Worm (Caenorhabditis elegans) whole organism, early embryonic: Measurements from ENCODE around the gene lntl-1.

ENCODE experiments used
- B0310.2 ChIP-seq: sonication (generic microtip); optimal IDR thresholded peaks from 2 replicates; lab custom pipeline; 2016; ENCODE audit warnings: mild to moderate bottlenecking, missing genetic modification characterization, missing compliant biosample characterization
- F13C5.2 ChIP-seq: sonication (generic microtip); optimal IDR thresholded peaks from 2 replicates; lab custom pipeline; 2017; ENCODE audit warnings: mild to moderate bottlenecking, missing genetic modification characterization, inconsistent platforms, missing compliant biosample characterization
- aly-1 ChIP-seq: sonication (generic microtip); optimal IDR thresholded peaks from 2 replicates; lab custom pipeline; 2016; ENCODE audit warnings: missing genetic modification characterization, missing compliant biosample characterization
- ama-1 ChIP-seq: fragments of 150-350 bp; optimal IDR thresholded peaks from 2 replicates; lab custom pipeline; 2014
- ceh-13 ChIP-seq: fragments of 200-800 bp; sonication (Bioruptor generic); optimal IDR thresholded peaks from 2 replicates; lab custom pipeline; 2018; ENCODE audit warnings: mild to moderate bottlenecking, missing genetic modification characterization, missing compliant biosample characterization
- ceh-36 ChIP-seq: sonication (generic microtip); optimal IDR thresholded peaks from 2 replicates; lab custom pipeline; 2016; ENCODE audit warnings: missing genetic modification characterization, inconsistent platforms, missing compliant biosample characterization
- ets-7 ChIP-seq: sonication (generic microtip); optimal IDR thresholded peaks from 2 replicates; lab custom pipeline; 2016; ENCODE audit warnings: missing genotype, missing genetic modification characterization, missing compliant biosample characterization
- flt-1 ChIP-seq: fragments of 200-800 bp; sonication (Bioruptor generic); IDR thresholded peaks from 2 replicates; pipeline ENCODE4 v1.3.6; 2022; ENCODE audit warnings: missing genetic modification characterization, missing compliant biosample characterization
- hmbx-1 ChIP-seq: sonication (generic microtip); optimal IDR thresholded peaks from 2 replicates; lab custom pipeline; 2016; ENCODE audit warnings: mild to moderate bottlenecking, missing genetic modification characterization, missing compliant biosample characterization
- hmg-4 ChIP-seq: fragments of 200-800 bp; sonication (Bioruptor generic); optimal IDR thresholded peaks from 2 replicates; lab custom pipeline; 2018; ENCODE audit warnings: mild to moderate bottlenecking, missing genetic modification characterization, missing compliant biosample characterization
- hnd-1 ChIP-seq: sonication (generic microtip); optimal IDR thresholded peaks from 2 replicates; lab custom pipeline; 2016; ENCODE audit warnings: missing genetic modification characterization, missing compliant biosample characterization
- pes-1 ChIP-seq: fragments of 200-800 bp; sonication (Bioruptor generic); IDR thresholded peaks from 2 replicates; pipeline ENCODE4 v1.3.6; 2022; ENCODE audit warnings: missing genetic modification reagents, missing genetic modification characterization, missing compliant biosample characterization
- scrt-1 ChIP-seq: fragments of 200-800 bp; sonication (Bioruptor generic); IDR thresholded peaks from 2 replicates; pipeline ENCODE4 v1.3.6; 2022; ENCODE audit warnings: missing genetic modification characterization, missing compliant biosample characterization
- sea-1 ChIP-seq: fragments of 200-800 bp; sonication (Bioruptor generic); conservative IDR thresholded peaks from 2 replicates; pipeline ENCODE4 v1.3.6; 2022; ENCODE audit warnings: missing genetic modification characterization, missing compliant biosample characterization
- tbx-11 ChIP-seq: fragments of 200-800 bp; sonication (Bioruptor generic); IDR thresholded peaks from 2 replicates; pipeline ENCODE4 v1.3.6; 2022; ENCODE audit warnings: missing genetic modification characterization, missing compliant biosample characterization
- tbx-37 ChIP-seq: fragments of 200-800 bp; sonication (Bioruptor generic); conservative IDR thresholded peaks from 2 replicates; pipeline ENCODE4 v1.3.6; 2022; ENCODE audit warnings: missing genetic modification reagents, missing genetic modification characterization, missing compliant biosample characterization
- tra-4 ChIP-seq: sonication (generic microtip); optimal IDR thresholded peaks from 2 replicates; lab custom pipeline; 2017; ENCODE audit warnings: missing genetic modification characterization, missing compliant biosample characterization

Gene lntl-1

DNA sequence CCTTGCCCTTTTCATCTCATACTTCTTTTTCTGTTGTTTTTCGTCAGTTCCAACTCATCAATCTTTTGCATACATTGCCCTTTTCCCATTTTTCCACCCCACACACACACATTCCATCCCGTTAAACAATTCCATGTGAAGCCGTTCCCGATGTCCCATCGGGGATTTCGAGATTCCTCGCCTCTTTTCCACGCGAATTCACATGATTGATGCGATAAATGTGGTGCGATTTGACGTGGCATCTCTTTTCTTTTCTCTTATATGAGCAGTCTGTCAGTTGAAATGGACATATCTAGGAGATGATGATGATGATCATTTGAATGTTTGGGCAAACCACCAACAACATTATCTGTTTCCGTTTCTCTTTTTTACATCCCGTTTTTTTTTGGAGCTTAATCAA lies 27.3 kb upstream of the lntl-1 start:
- TF ChIP-seq ama-1 = no peak
- TF ChIP-seq tbx-37 (GFP tag; lab: Robert Waterston, UW) = no peak
- TF ChIP-seq hmg-4 (GFP tag; lab: Kevin White, UChicago) = no peak
- TF ChIP-seq ets-7 (tag; lab: Kevin White, UChicago) = no peak
- TF ChIP-seq hmbx-1 = no peak
- TF ChIP-seq tbx-11 (GFP tag; lab: Robert Waterston, UW) = no peak
- no peak for TF ChIP-seq flt-1
- no peak for TF ChIP-seq F13C5.2 (tag; lab: Kevin White, UChicago)
- TF ChIP-seq tra-4 (tag; lab: Kevin White, UChicago) = no peak
- no peak for TF ChIP-seq aly-1 (tag; lab: Kevin White, UChicago)
- TF ChIP-seq ceh-13 (GFP tag; lab: Kevin White, UChicago) = no peak
- no peak for TF ChIP-seq sea-1
- TF ChIP-seq pes-1 (GFP tag; lab: Robert Waterston, UW) = no peak
- TF ChIP-seq hnd-1 (tag; lab: Kevin White, UChicago) = no peak

DNA sequence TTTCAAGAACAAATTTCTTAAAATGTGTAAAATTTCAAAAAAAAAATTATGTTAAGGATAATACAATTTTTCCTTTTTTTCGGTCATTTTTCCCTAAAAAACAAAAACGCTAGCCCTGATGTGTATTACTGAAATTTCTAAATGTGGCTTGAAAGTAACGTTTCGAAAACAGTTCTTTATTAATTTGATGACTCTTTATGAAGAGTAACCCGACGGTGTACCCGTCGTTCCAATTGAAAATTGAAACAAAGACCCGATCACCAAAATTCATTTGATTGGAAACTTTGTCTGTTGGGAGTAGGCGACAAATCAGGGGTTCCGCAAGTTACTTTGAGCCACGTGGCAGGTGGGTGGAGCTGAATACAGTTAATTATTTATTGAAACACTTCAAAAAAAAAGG lies 25.9 kb upstream of the lntl-1 start:
- TF ChIP-seq hmg-4 (GFP tag; lab: Kevin White, UChicago) (no peak), tbx-11 (GFP tag; lab: Robert Waterston, UW) (no peak), sea-1 (no peak), ceh-36 (no peak), ceh-13 (GFP tag; lab: Kevin White, UChicago) (no peak), tra-4 (tag; lab: Kevin White, UChicago) (no peak)

DNA sequence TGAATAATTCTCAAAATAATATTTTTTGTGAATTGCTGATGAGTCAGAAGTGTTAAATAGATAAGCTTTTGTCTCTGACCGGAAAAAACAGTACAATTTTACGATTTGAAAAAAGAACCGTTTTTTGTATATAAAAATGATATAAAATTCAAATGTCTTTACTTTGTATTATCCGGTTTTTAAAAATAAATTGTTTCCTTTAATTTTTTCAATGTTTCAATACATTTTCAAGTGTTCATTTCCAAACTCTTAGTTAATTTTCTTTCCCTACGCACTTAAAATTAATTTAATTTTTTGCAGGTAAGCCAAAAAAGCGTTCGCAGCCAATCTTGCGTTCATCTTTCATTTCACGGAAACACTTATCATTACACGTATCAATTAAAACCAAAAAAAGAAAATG lies 17.6 kb upstream of the lntl-1 start, which contains the start of gene egal-1:
Gene egal-1, plus strand, starts transcription at position 301 of the 400 bp plus-strand sequence.
- TF ChIP-seq ceh-36 (no peak), tbx-37 (GFP tag; lab: Robert Waterston, UW) (no peak), aly-1 (tag; lab: Kevin White, UChicago) (no peak)

DNA sequence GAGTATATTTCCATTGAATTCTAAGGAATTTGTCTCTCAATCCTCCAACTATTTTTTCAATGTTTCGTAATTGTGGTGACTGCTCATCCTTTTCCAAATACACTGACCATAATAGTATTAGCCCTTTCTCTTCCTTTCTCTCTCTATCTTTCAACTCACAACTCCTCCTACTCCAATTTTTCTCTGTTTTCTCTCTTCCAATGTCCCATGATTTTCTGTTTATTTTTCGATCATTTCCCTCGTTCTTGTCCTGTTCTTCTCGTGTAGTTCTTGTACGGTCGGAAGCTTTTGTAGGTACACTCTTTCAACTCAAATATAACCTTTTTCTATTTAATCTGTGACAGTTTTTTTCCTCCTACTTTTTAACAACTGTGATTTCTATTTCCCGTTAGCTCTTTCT lies 15.1 kb upstream of the lntl-1 start:
- no peak for TF ChIP-seq tra-4 (tag; lab: Kevin White, UChicago)

DNA sequence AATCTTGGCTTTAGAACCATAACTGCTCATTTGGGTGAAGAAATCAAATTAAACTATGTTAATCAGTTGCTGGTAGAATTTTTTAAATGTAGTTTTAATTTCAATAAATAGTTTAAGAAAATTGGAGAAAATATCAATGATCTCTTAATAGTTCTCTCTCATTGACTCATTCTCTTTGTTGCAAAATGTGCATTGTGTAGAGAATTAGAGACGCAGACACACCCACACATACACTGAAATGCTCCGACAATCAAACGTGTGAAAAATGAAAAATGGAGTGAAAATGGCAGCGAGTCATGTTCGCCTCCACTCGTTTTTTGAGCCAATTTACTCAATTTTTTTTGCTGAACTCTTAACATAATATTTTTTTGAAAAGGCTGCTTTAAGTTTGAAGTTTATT lies 14.1 kb upstream of the lntl-1 start:
- TF ChIP-seq ama-1 = no peak
- no peak for TF ChIP-seq tra-4 (tag; lab: Kevin White, UChicago)
- TF ChIP-seq hmbx-1 = no peak
- no peak for TF ChIP-seq ceh-13 (GFP tag; lab: Kevin White, UChicago)
- TF ChIP-seq hmg-4 (GFP tag; lab: Kevin White, UChicago) = no peak

DNA sequence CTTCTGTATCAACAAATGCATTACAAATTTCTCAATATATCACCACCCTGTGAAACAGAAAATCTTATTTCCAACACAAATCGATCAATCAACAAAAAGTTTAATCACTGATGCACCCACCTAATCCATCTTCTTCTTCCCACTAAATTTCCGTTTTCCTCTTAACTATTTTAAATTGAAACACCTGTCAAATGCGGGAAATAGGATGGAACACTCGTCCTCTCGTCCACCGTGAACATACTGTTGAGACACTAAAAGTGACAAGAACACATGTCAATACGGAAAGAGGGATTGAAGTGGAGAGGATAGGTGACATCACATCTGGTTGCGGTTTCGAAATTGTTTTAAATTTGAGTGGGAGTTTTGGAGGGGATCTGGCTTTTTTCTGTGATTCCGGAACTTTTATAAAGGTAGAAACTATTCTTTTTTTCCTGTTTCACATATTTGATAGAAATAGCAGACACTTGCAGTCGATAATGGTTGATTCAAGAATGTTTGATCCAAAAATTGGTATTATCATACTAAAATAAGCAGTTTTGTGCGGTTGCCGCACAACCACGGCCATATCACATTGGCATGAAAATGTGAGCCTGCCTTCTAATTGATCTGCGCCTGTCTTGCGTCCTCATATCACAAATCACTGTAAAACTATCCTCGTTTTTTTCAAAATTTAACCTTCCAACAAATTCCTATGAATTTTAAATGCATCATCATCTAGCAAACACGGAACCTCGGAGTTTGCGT lies 13.3 kb upstream of the lntl-1 start:
- TF ChIP-seq ama-1 = no peak
- no peak for TF ChIP-seq flt-1

DNA sequence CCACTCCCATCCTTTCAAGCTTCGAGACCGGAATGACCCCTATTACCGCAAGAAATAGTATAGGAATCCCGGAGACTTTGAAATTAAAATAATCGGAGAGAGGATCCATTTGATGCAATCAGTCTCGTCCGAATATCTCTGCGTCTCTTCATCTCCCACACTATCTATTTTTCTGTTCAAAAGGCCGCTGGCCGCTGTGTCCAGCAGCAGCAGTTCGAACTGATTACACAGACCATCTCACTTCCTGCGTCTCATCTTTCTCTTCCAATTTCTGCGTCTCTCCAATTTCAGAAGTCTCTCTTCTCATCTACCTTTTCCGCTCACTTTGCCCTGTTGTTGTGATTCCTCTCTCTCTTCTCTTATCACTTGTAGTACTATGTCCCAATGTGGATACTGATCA lies 10.6 kb upstream of the lntl-1 start:
- TF ChIP-seq tbx-37 (GFP tag; lab: Robert Waterston, UW) (no peak), F13C5.2 (tag; lab: Kevin White, UChicago) (no peak), ama-1 (no peak), scrt-1 (GFP tag; lab: Robert Waterston, UW) (no peak), pes-1 (GFP tag; lab: Robert Waterston, UW) (no peak), hmbx-1 (no peak), tra-4 (tag; lab: Kevin White, UChicago) (no peak), ceh-13 (GFP tag; lab: Kevin White, UChicago) (no peak), hmg-4 (GFP tag; lab: Kevin White, UChicago) (no peak), flt-1 (no peak), B0310.2 (no peak)

DNA sequence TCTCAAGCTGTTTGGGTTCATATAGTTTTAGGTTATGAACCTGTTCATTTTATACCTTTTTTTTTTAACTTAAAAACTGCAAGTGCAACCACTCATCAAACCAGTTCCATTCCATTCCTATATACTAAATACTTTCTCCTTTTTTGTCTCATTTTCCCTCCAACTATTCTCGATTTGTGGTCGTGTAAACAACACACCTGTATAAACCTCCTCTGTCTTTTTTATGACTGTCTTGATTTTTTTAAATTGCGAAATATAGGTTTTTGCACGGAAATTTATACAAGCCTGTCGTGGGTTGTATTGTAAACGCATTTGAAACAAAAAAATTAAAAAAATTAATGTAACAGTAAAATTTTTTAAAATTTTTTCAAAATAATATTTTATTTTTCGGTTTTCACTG lies 9.6 kb upstream of the lntl-1 start:
- no peak for TF ChIP-seq ceh-13 (GFP tag; lab: Kevin White, UChicago)
- TF ChIP-seq aly-1 (tag; lab: Kevin White, UChicago) = no peak
- TF ChIP-seq F13C5.2 (tag; lab: Kevin White, UChicago) = no peak
- no peak for TF ChIP-seq hnd-1 (tag; lab: Kevin White, UChicago)
- TF ChIP-seq scrt-1 (GFP tag; lab: Robert Waterston, UW) = no peak
- no peak for TF ChIP-seq ets-7 (tag; lab: Kevin White, UChicago)
- no peak for TF ChIP-seq ama-1
- TF ChIP-seq sea-1 = no peak
- TF ChIP-seq flt-1 = no peak
- no peak for TF ChIP-seq tra-4 (tag; lab: Kevin White, UChicago)
- no peak for TF ChIP-seq B0310.2
- TF ChIP-seq hmg-4 (GFP tag; lab: Kevin White, UChicago) = no peak
- no peak for TF ChIP-seq tbx-11 (GFP tag; lab: Robert Waterston, UW)
- TF ChIP-seq pes-1 (GFP tag; lab: Robert Waterston, UW) = no peak
- no peak for TF ChIP-seq tbx-37 (GFP tag; lab: Robert Waterston, UW)
- TF ChIP-seq ceh-36 = no peak

DNA sequence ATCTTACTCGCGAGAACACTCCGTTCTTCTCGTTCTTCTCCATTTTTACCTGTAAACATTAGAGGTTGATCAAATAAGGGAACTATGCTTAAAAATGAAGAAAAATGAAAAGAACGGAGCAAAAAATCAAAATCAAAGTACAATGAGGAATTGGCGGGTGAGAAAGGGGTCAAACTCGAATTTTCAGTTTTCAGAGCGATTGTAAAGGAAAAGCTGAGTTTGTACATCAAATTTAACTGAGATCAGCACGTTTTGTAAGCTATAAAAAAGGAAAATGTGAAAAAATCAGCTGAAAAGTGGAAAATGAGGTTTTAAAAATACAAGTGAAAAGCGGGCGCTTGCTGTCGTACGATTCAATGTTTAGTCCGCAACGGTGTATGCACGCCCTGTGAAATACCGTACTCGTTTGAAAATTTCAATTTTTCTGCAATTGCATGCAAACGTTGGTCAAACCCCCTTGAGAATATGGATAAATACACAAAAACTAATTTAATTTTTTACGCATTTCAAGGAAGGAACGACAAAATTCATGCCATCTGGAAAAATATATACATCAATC lies 7.3 kb upstream of the lntl-1 start, which contains the start of gene oops-1:
Gene oops-1, minus strand, starts transcription at position 51 of the 559 bp plus-strand sequence.
- TF ChIP-seq sea-1 = no peak
- TF ChIP-seq hmg-4 (GFP tag; lab: Kevin White, UChicago) = no peak
- no peak for TF ChIP-seq aly-1 (tag; lab: Kevin White, UChicago)
- TF ChIP-seq tbx-37 (GFP tag; lab: Robert Waterston, UW) = no peak
- TF ChIP-seq ceh-36 = no peak
- no peak for TF ChIP-seq B0310.2
- TF ChIP-seq ceh-13 (GFP tag; lab: Kevin White, UChicago) = no peak
- TF ChIP-seq tra-4 (tag; lab: Kevin White, UChicago) = no peak
- no peak for TF ChIP-seq tbx-11 (GFP tag; lab: Robert Waterston, UW)
- TF ChIP-seq hmbx-1 = no peak
